Worm (Caenorhabditis elegans): ENCODE measurements around the gene F20D6.5.

Gene F20D6.5

DNA sequence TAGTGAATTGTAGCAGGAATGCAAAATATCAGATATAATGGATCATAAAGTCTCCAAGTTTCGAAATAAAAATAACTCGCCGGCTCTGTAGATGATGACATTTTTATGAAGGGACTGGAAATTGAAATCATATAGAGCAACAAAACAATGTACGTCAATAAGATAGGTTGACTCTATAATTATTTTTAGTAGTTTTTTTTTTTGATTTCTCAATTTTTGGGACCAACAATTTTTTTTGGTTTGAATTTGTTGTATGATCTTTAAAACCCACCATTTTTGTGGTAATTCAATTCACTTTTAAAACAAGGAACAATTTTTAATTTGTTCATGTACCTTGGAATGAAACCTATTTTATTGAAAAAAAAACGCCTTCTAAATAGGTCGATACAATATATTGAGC, 28.3 kb downstream of the F20D6.5 start, which contains the start of gene F20D6.12:
TSS of gene F20D6.12 (minus strand) at position 101 of the 400 bp plus-strand sequence.
- TF ChIP-seq nhr-237 (tag; optimal IDR thresholded peaks at IDR 0.05) (no peak), egl-27 (tag; optimal IDR thresholded peaks at IDR 0.05) (no peak), hmg-11 (tag; optimal IDR thresholded peaks at IDR 0.05) (no peak), pha-4 (tag; optimal IDR thresholded peaks at IDR 0.05) (no peak), lin-39 (tag; optimal IDR thresholded peaks at IDR 0.05) (no peak), fos-1 (tag; optimal IDR thresholded peaks at IDR 0.05) (no peak), nhr-23 (tag; optimal IDR thresholded peaks at IDR 0.05) (no peak)

- TF ChIP-seq sea-2 (GFP tag; optimal IDR thresholded peaks at IDR 0.05) (no peak), nfya-1 (tag; optimal IDR thresholded peaks at IDR 0.05; ENCODE audit: insufficient read depth) (no peak), ztf-4 (tag; optimal IDR thresholded peaks at IDR 0.05) (no peak), egl-5 (tag; optimal IDR thresholded peaks at IDR 0.05) (no peak), ceh-16 (tag; optimal IDR thresholded peaks at IDR 0.05) (no peak), fkh-2 (tag; optimal IDR thresholded peaks at IDR 0.05) (no peak), daf-12 (tag; optimal IDR thresholded peaks at IDR 0.05) (no peak), elt-3 (tag; optimal IDR thresholded peaks at IDR 0.05) (no peak), unc-62 (GFP tag; optimal IDR thresholded peaks at IDR 0.05) (no peak)
Measured at ce11 chrV:8190430-8190829, 28.7 kb downstream of the F20D6.5 start, which contains the start of gene F20D6.1. Gene F20D6.1 (plus strand): TSS chrV:8190730.

ce11 chrV:8195889-8196418, 34.2 kb downstream of the F20D6.5 start, which contains the start of gene F20D6.10:
Gene F20D6.10 (minus strand): TSS chrV:8195939.
- no peak for TF ChIP-seq elt-1 (tag; optimal IDR thresholded peaks at IDR 0.05)
- no peak for TF ChIP-seq egl-27 (tag; optimal IDR thresholded peaks at IDR 0.05)
- TF ChIP-seq fkh-2 (tag; optimal IDR thresholded peaks at IDR 0.05): no peak
- TF ChIP-seq fkh-10 (GFP tag; optimal IDR thresholded peaks at IDR 0.05): no peak
- no peak for TF ChIP-seq skn-1 (tag; optimal IDR thresholded peaks at IDR 0.05)
- no peak for TF ChIP-seq ztf-11 (tag; optimal IDR thresholded peaks at IDR 0.05)
- no peak for TF ChIP-seq ceh-28 (tag; optimal IDR thresholded peaks at IDR 0.05)
- TF ChIP-seq nhr-28 (tag; optimal IDR thresholded peaks at IDR 0.05): no peak
- no peak for TF ChIP-seq nhr-77 (tag; optimal IDR thresholded peaks at IDR 0.05)
- no peak for TF ChIP-seq mml-1 (tag; optimal IDR thresholded peaks at IDR 0.05)
- TF ChIP-seq R02D3.7 (tag; optimal IDR thresholded peaks at IDR 0.05): no peak
- TF ChIP-seq pha-4 (tag; optimal IDR thresholded peaks at IDR 0.05): no peak
- no peak for TF ChIP-seq eor-1 (tag; optimal IDR thresholded peaks at IDR 0.05)
- TF ChIP-seq aly-2 (tag; optimal IDR thresholded peaks at IDR 0.05): no peak
- no peak for TF ChIP-seq pqm-1 (tag; optimal IDR thresholded peaks at IDR 0.05)
- TF ChIP-seq jun-1 (tag; optimal IDR thresholded peaks at IDR 0.05): no peak

DNA sequence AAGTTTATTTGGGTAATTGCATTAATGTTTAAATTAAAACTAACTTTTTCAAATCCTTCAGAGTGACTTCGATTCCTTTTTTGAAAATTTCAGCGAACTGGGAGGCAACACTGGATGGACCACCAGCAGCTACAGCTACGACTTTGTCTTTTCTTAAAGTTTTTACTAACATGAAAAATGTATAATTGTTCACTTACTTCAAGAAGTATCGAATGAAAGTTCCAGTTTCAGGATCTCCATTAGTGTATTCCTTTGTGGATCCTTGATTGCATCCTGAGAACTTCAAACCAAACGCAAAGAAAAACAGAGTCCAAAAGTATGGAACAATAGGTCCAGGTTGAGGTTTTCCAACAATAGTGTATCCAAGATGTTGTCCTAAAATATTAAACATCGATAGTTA, 35.2 kb downstream of the F20D6.5 start:
- TF ChIP-seq elt-3 (tag; optimal IDR thresholded peaks at IDR 0.05) (no peak), lin-15B (tag; optimal IDR thresholded peaks at IDR 0.05) (no peak), nhr-76 (tag; optimal IDR thresholded peaks at IDR 0.05) (no peak), eor-1 (tag; optimal IDR thresholded peaks at IDR 0.05) (no peak)

DNA sequence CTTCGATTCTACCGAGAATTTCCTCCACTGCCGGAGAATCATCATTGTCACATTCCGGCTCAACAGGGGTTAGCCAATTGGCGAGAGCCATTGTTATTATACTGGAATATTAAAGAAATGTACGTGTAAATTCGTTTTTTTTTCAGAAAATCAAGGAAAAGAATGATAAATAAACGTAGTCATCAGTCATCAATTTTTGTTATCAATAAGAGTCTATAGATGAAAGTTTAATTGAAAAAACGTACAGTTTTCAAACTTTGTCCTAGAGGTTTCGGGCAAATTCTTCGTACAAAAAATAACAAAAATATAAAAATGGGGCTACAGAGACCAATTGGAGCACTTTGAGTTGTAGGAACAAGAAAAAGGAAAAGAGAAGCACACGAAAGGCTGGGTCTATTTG, 37.2 kb downstream of the F20D6.5 start, which contains the start of gene F20D6.11:
TSS of gene F20D6.11 (minus strand) at position 101 of the 400 bp plus-strand sequence.
- TF ChIP-seq elt-1 (tag; optimal IDR thresholded peaks at IDR 0.05) (no peak), elt-2 (tag; optimal IDR thresholded peaks at IDR 0.05) (peak; percentile 18), fkh-2 (tag; optimal IDR thresholded peaks at IDR 0.05) (no peak), ztf-4 (tag; optimal IDR thresholded peaks at IDR 0.05) (no peak), skn-1 (tag; optimal IDR thresholded peaks at IDR 0.05) (no peak), nhr-25 (tag; optimal IDR thresholded peaks at IDR 0.05) (no peak)

All from whole organism, L3 larva.